Fruit fly (Drosophila melanogaster): Measurements from ENCODE around the gene Galphaf.
A peak's percentile ranks its signal among the peaks of the same experiment; 100 is the strongest.

Gene Galphaf

dm6 chr3L:16647578-16648113 lies 20.1 kb downstream of the Galphaf start, which contains the start of gene Abl (continued):
- TF ChIP-seq CkIIα-i1 (GFP tag; IDR thresholded peaks at IDR 0.05), result no peak
- peak; percentile 53 for TF ChIP-seq eyg (GFP tag; optimal IDR thresholded peaks at IDR 0.05)
- no peak for TF ChIP-seq CG2889 (GFP tag; IDR thresholded peaks at IDR 0.05)
- no peak for TF ChIP-seq sc (optimal IDR thresholded peaks at IDR 0.05)
- TF ChIP-seq sc (GFP tag; optimal IDR thresholded peaks at IDR 0.05), result no peak
- peak; percentile 78 for TF ChIP-seq CG7987 (GFP tag; optimal IDR thresholded peaks at IDR 0.05)
- peak; percentile 64 for TF ChIP-seq CG17186 (GFP tag; optimal IDR thresholded peaks at IDR 0.05)
- TF ChIP-seq CG5245 (GFP tag; optimal IDR thresholded peaks at IDR 0.05), result peak; percentile 5
- TF ChIP-seq Poxn (GFP tag; IDR thresholded peaks at IDR 0.05), result no peak
- TF ChIP-seq Asciz (GFP tag; optimal IDR thresholded peaks at IDR 0.05), result peak; percentile 3
- no peak for TF ChIP-seq hth (optimal IDR thresholded peaks at IDR 0.05)
- TF ChIP-seq CG1603 (tag; optimal IDR thresholded peaks at IDR 0.05), result peak; percentile 94
- peak; percentile 54; the same call in 1 of the 3 replicates for TF ChIP-seq CG2199 (GFP tag; IDR thresholded peaks at IDR 0.05)
- peak; percentile 69 for TF ChIP-seq CG10209 (GFP tag; optimal IDR thresholded peaks at IDR 0.05)
- TF ChIP-seq dati (GFP tag; IDR thresholded peaks at IDR 0.05), result no peak
- no peak for TF ChIP-seq CG3065 (GFP tag; optimal IDR thresholded peaks at IDR 0.05)
- peak; percentile 91 for TF ChIP-seq CG13894 (tag; optimal IDR thresholded peaks at IDR 0.05)
- TF ChIP-seq CG7556 (GFP tag; optimal IDR thresholded peaks at IDR 0.05), result peak; percentile 48
- peak; percentile 31 for TF ChIP-seq gcm (GFP tag; optimal IDR thresholded peaks at IDR 0.05)
- TF ChIP-seq CG32532 (GFP tag; IDR thresholded peaks at IDR 0.05), result peak; percentile 57; the same call in 1 of the 2 replicates
- no peak for TF ChIP-seq ara (GFP tag; IDR thresholded peaks at IDR 0.05)
- peak; percentile 69; the same call in 2 of the 3 replicates for TF ChIP-seq Doc3 (GFP tag; IDR thresholded peaks at IDR 0.05; ENCODE audit: partially characterized antibody)
- 0 out of 2 replicates have a peak, but pooled peaks have one; percentile 22 for TF ChIP-seq Drgx (GFP tag; IDR thresholded peaks at IDR 0.05)
- TF ChIP-seq CG31224 (GFP tag; IDR thresholded peaks at IDR 0.05), result no peak
- no peak for TF ChIP-seq pfk (GFP tag; optimal IDR thresholded peaks at IDR 0.05)
- no peak for TF ChIP-seq CG10274 (GFP tag; optimal IDR thresholded peaks at IDR 0.05)
- TF ChIP-seq Trl (optimal IDR thresholded peaks at IDR 0.05), result no peak
- TF ChIP-seq Trl (GFP tag; optimal IDR thresholded peaks at IDR 0.05), result peak; percentile 87
- TF ChIP-seq Atf6 (GFP tag; IDR thresholded peaks at IDR 0.05), result peak; percentile 45
- peak; percentile 77 for TF ChIP-seq Opbp (GFP tag; IDR thresholded peaks at IDR 0.05; ENCODE audit: partially characterized antibody)
- TF ChIP-seq CG13287 (GFP tag; IDR thresholded peaks at IDR 0.05; ENCODE audit: partially characterized antibody), result peak; percentile 90
- peak; percentile 50; the same call in 1 of the 2 replicates for TF ChIP-seq nerfin-2 (GFP tag; IDR thresholded peaks at IDR 0.05; ENCODE audit: partially characterized antibody)
- no peak for TF ChIP-seq CG5953 (GFP tag; IDR thresholded peaks at IDR 0.05)
- TF ChIP-seq bab2 (GFP tag; optimal IDR thresholded peaks at IDR 0.05), result peak; percentile 41
- TF ChIP-seq CG4820 (GFP tag; optimal IDR thresholded peaks at IDR 0.05), result peak; percentile 31
- peak; percentile 47; the same call in 1 of the 2 replicates for TF ChIP-seq CG14014 (GFP tag; IDR thresholded peaks at IDR 0.05)
- peak; percentile 19; the same call in 2 of the 3 replicates for TF ChIP-seq croc (GFP tag; conservative IDR thresholded peaks at IDR 0.05)
- TF ChIP-seq ap (GFP tag; IDR thresholded peaks at IDR 0.05), result no peak
- peak; percentile 77 for TF ChIP-seq Scr (GFP tag; IDR thresholded peaks at IDR 0.05; ENCODE audit: partially characterized antibody)
- TF ChIP-seq hbn (GFP tag; IDR thresholded peaks at IDR 0.05; ENCODE audit: partially characterized antibody), result peak; percentile 82
- peak; percentile 59; the same call in 1 of the 3 replicates for TF ChIP-seq CG34422 (GFP tag; IDR thresholded peaks at IDR 0.05)
- no peak for TF ChIP-seq CG10565 (GFP tag; optimal IDR thresholded peaks at IDR 0.05)
- TF ChIP-seq fru (optimal IDR thresholded peaks at IDR 0.05), result no peak
- peak; percentile 44 for TF ChIP-seq Blimp-1 (GFP tag; optimal IDR thresholded peaks at IDR 0.05)
- peak; percentile 64 for TF ChIP-seq CG1792 (GFP tag; optimal IDR thresholded peaks at IDR 0.05)
- TF ChIP-seq CG18262 (tag; optimal IDR thresholded peaks at IDR 0.05), result peak; percentile 30
- TF ChIP-seq gem (tag; optimal IDR thresholded peaks at IDR 0.05), result peak; percentile 35
- TF ChIP-seq CG8388 (GFP tag; optimal IDR thresholded peaks at IDR 0.05), result no peak
- peak; percentile 50 for TF ChIP-seq al (GFP tag; IDR thresholded peaks at IDR 0.05)
- peak; percentile 82 for TF ChIP-seq Xbp1 (GFP tag; optimal IDR thresholded peaks at IDR 0.05)
- TF ChIP-seq Hr51 (GFP tag; optimal IDR thresholded peaks at IDR 0.05), result peak; percentile 27 to 76

All from whole organism, embryonic.